Fruit fly (Drosophila melanogaster) whole organism, embryonic: ENCODE data around the gene Cpr11B.

Experiments
- Aef1 ChIP-seq: fragments of 200-800 bp; sonication (Bioruptor generic); IDR thresholded peaks from 3 replicates; pipeline ENCODE4 v1.3.6; 2022; ENCODE audit warnings: missing biosample characterization, missing genetic modification characterization
- Awh ChIP-seq: fragments of 200-800 bp; sonication (Bioruptor generic); IDR thresholded peaks from 2 replicates; pipeline ENCODE4, ENCODE4 v1.3.6; 2022; ENCODE audit warnings: missing biosample characterization, missing genetic modification characterization
- CG10959 ChIP-seq: fragments of 200-800 bp; sonication (Bioruptor generic); IDR thresholded peaks from 2 replicates; pipeline ENCODE4 v1.3.6; 2022; ENCODE audit warnings: missing biosample characterization, missing genetic modification characterization
- CG11093 ChIP-seq: fragments of 200-800 bp; sonication (Bioruptor generic); IDR thresholded peaks from 3 replicates; pipeline ENCODE4 v1.3.6; 2022; ENCODE audit warnings: missing biosample characterization, missing genetic modification characterization
- CG11398 ChIP-seq: fragments of 200-800 bp; sonication (Bioruptor generic); optimal IDR thresholded peaks from 2 replicates; lab custom pipeline; 2016; ENCODE audit warnings: missing biosample characterization, missing genetic modification characterization
- CG12104 ChIP-seq: fragments of 200-800 bp; sonication (Bioruptor generic); optimal IDR thresholded peaks from 3 replicates; lab custom pipeline; 2016; ENCODE audit warnings: missing biosample characterization, missing genetic modification characterization
- CG12155 ChIP-seq: fragments of 200-800 bp; sonication (Bioruptor generic); optimal IDR thresholded peaks from 3 replicates; lab custom pipeline; 2016; ENCODE audit warnings: missing biosample characterization, missing genetic modification characterization
- CG1233 ChIP-seq: fragments of 200-800 bp; sonication (Bioruptor generic); optimal IDR thresholded peaks from 4 replicates; lab custom pipeline; 2018; ENCODE audit warnings: missing biosample characterization, mild to moderate bottlenecking, missing genetic modification characterization
- CG13287 ChIP-seq: fragments of 200-800 bp; sonication (Bioruptor generic); IDR thresholded peaks from 2 replicates; pipeline ENCODE4 v1.3.6; 2022; ENCODE audit warnings: missing biosample characterization, missing genetic modification characterization; ENCODE audit not compliant: partially characterized antibody
- CG13624 ChIP-seq: fragments of 200-800 bp; sonication (Bioruptor generic); optimal IDR thresholded peaks from 2 replicates; lab custom pipeline; 2016; ENCODE audit warnings: missing biosample characterization, missing genetic modification characterization
- CG13894 ChIP-seq: fragments of 200-800 bp; sonication (Bioruptor generic); optimal IDR thresholded peaks from 3 replicates; lab custom pipeline; 2018; ENCODE audit warnings: missing biosample characterization, mild to moderate bottlenecking, missing genetic modification characterization, moderate library complexity
- CG15479 ChIP-seq: fragments of 200-800 bp; sonication (Bioruptor generic); optimal IDR thresholded peaks from 3 replicates; lab custom pipeline; 2019; ENCODE audit warnings: missing biosample characterization, mild to moderate bottlenecking, missing genetic modification characterization, moderate library complexity
- CG1603 ChIP-seq: fragments of 200-800 bp; sonication (Bioruptor generic); optimal IDR thresholded peaks from 2 replicates; lab custom pipeline; 2019; ENCODE audit warnings: missing biosample characterization, mild to moderate bottlenecking, missing genetic modification characterization, moderate library complexity
- CG16779 ChIP-seq: fragments of 200-800 bp; sonication (Bioruptor generic); IDR thresholded peaks from 2 replicates; pipeline ENCODE4 v1.3.6; 2022; ENCODE audit warnings: missing biosample characterization, missing genetic modification characterization
- CG17612 ChIP-seq: fragments of 200-800 bp; sonication (Bioruptor generic); IDR thresholded peaks from 2 replicates; pipeline ENCODE4 v1.3.6; 2022; ENCODE audit warnings: missing biosample characterization, missing genetic modification characterization
- CG2120 ChIP-seq: fragments of 200-800 bp; sonication (Bioruptor generic); optimal IDR thresholded peaks from 3 replicates; lab custom pipeline; 2016; ENCODE audit warnings: missing biosample characterization, missing genetic modification characterization
- CG2129 ChIP-seq: fragments of 200-800 bp; sonication (Bioruptor generic); IDR thresholded peaks from 2 replicates; pipeline ENCODE4 v1.3.6; 2022; ENCODE audit warnings: missing biosample characterization, missing genetic modification characterization; ENCODE audit not compliant: partially characterized antibody
- CG2678 ChIP-seq: fragments of 200-800 bp; sonication (Bioruptor generic); optimal IDR thresholded peaks from 3 replicates; lab custom pipeline; 2019; ENCODE audit warnings: missing biosample characterization, mild to moderate bottlenecking, missing genetic modification characterization, moderate library complexity
- CG33557 ChIP-seq: fragments of 200-800 bp; sonication (Bioruptor generic); optimal IDR thresholded peaks from 2 replicates; lab custom pipeline; 2019; ENCODE audit warnings: missing biosample characterization, mild to moderate bottlenecking, missing genetic modification characterization, moderate library complexity
- CG4328 ChIP-seq: fragments of 200-800 bp; sonication (Bioruptor generic); optimal IDR thresholded peaks from 3 replicates; lab custom pipeline; 2017; ENCODE audit warnings: missing biosample characterization, missing genetic modification reagents, missing genetic modification characterization
- CG4820 ChIP-seq: fragments of 200-800 bp; sonication (Bioruptor generic); optimal IDR thresholded peaks from 3 replicates; lab custom pipeline; 2016; ENCODE audit warnings: missing biosample characterization, missing genetic modification characterization
- CG6765 ChIP-seq: fragments of 200-800 bp; sonication (Bioruptor generic); optimal IDR thresholded peaks from 3 replicates; lab custom pipeline; 2017; ENCODE audit warnings: missing biosample characterization, mild to moderate bottlenecking, missing genetic modification characterization
- CG7271 ChIP-seq: fragments of 200-800 bp; sonication (Bioruptor generic); optimal IDR thresholded peaks from 2 replicates; lab custom pipeline; 2018; ENCODE audit warnings: missing biosample characterization, mild to moderate bottlenecking, missing genetic modification characterization, moderate library complexity
- CG8281 ChIP-seq: fragments of 200-800 bp; sonication (Bioruptor generic); optimal IDR thresholded peaks from 2 replicates; lab custom pipeline; 2018; ENCODE audit warnings: missing biosample characterization, mild to moderate bottlenecking, missing genetic modification characterization, moderate library complexity
- CG8290 ChIP-seq, 3 experiments: fragments of 200-800 bp; sonication (Bioruptor generic); optimal IDR thresholded peaks; 2 replicates each; lab custom pipeline; 2016 to 2019; ENCODE audit warnings: missing biosample characterization in 3 of 3, missing genetic modification characterization in 3 of 3, mild to moderate bottlenecking in 2 of 3, moderate library complexity in 1 of 3
- CG8478 ChIP-seq: fragments of >200 bp; optimal IDR thresholded peaks from 2 replicates; lab custom pipeline; 2018
- CG9215 ChIP-seq: fragments of 200-800 bp; sonication (Bioruptor generic); IDR thresholded peaks from 2 replicates; pipeline ENCODE4 v1.3.6; 2022; ENCODE audit warnings: missing biosample characterization, missing genetic modification characterization
- CoRest ChIP-seq: fragments of 200-800 bp; sonication (Bioruptor generic); optimal IDR thresholded peaks from 3 replicates; lab custom pipeline; 2018; ENCODE audit warnings: missing biosample characterization, mild to moderate bottlenecking, missing genetic modification characterization, moderate library complexity
- Hr3 ChIP-seq: fragments of 200-800 bp; sonication (Bioruptor generic); optimal IDR thresholded peaks from 3 replicates; lab custom pipeline; 2016; ENCODE audit warnings: missing biosample characterization, missing genetic modification characterization
- Hr78 ChIP-seq, 2 experiments: fragments of 200-800 bp in 1 of 2; fragments of >200 bp in 1 of 2; sonication (Bioruptor generic) in 1 of 2; optimal IDR thresholded peaks; 2 replicates each; lab custom pipeline; 2017 to 2019; ENCODE audit warnings: missing biosample characterization in 2 of 2, missing genetic modification characterization in 2 of 2, mild to moderate bottlenecking in 1 of 2, moderate library complexity in 1 of 2
- Neu2 ChIP-seq: fragments of 200-800 bp; sonication (Bioruptor generic); optimal IDR thresholded peaks from 3 replicates; lab custom pipeline; 2016; ENCODE audit warnings: missing biosample characterization, missing genetic modification characterization, borderline replicate concordance
- Ravus ChIP-seq: fragments of 200-800 bp; sonication (Bioruptor generic); IDR thresholded peaks from 2 replicates; pipeline ENCODE4 v1.3.6; 2022; ENCODE audit warnings: missing biosample characterization, missing genetic modification characterization
- Sin3A ChIP-seq: fragments of >200 bp; optimal IDR thresholded peaks from 2 replicates; lab custom pipeline; 2018
- TFAM ChIP-seq: fragments of 200-800 bp; sonication (Bioruptor generic); optimal IDR thresholded peaks from 2 replicates; lab custom pipeline; 2017; ENCODE audit warnings: missing biosample characterization, missing genetic modification characterization, inconsistent platforms
- Trl ChIP-seq, 3 experiments: fragments of >200 bp in 2 of 3; fragments of 200-800 bp in 1 of 3; sonication (Bioruptor generic) in 1 of 3; optimal IDR thresholded peaks; 2 replicates in 1 of 3; 3 replicates in 2 of 3; lab custom pipeline; 2016 to 2017; ENCODE audit warnings: missing biosample characterization in 1 of 3, missing genetic modification characterization in 1 of 3
- bab2 ChIP-seq: fragments of 200-800 bp; sonication (Bioruptor generic); optimal IDR thresholded peaks from 2 replicates; lab custom pipeline; 2016; ENCODE audit warnings: missing biosample characterization, missing genetic modification characterization
- bowl ChIP-seq: fragments of 200-800 bp; sonication (Bioruptor generic); IDR thresholded peaks from 2 replicates; pipeline ENCODE4 v1.3.6; 2022; ENCODE audit warnings: missing biosample characterization, missing genetic modification characterization
- caup ChIP-seq: fragments of 200-800 bp; sonication (Bioruptor generic); optimal IDR thresholded peaks from 3 replicates; lab custom pipeline; 2017; ENCODE audit warnings: missing biosample characterization, mild to moderate bottlenecking, missing genetic modification characterization, moderate library complexity; ENCODE audit not compliant: severe bottlenecking
- chinmo ChIP-seq: fragments of 200-800 bp; sonication (Bioruptor generic); IDR thresholded peaks from 4 replicates; pipeline ENCODE4 v1.3.6; 2022; ENCODE audit warnings: missing biosample characterization, missing genetic modification characterization; ENCODE audit not compliant: partially characterized antibody
- disco-r ChIP-seq: fragments of 200-800 bp; sonication (Bioruptor generic); optimal IDR thresholded peaks from 2 replicates; lab custom pipeline; 2016; ENCODE audit warnings: missing biosample characterization, missing genetic modification characterization
- h ChIP-seq: fragments of >200 bp; optimal IDR thresholded peaks from 2 replicates; lab custom pipeline; 2017
- mam ChIP-seq: fragments of 200-800 bp; sonication (Bioruptor generic); optimal IDR thresholded peaks from 3 replicates; lab custom pipeline; 2016; ENCODE audit warnings: missing biosample characterization, missing genetic modification characterization
- pros ChIP-seq: fragments of 200-800 bp; sonication (Bioruptor generic); optimal IDR thresholded peaks from 3 replicates; lab custom pipeline; 2019; ENCODE audit warnings: missing biosample characterization, mild to moderate bottlenecking, missing genetic modification characterization, moderate library complexity
- sc ChIP-seq, 3 experiments: fragments of >200 bp in 2 of 3; fragments of 200-800 bp in 1 of 3; sonication (Bioruptor generic) in 1 of 3; optimal IDR thresholded peaks; 2 replicates in 2 of 3; 3 replicates in 1 of 3; lab custom pipeline; 2017; ENCODE audit warnings: mild to moderate bottlenecking in 1 of 3, missing biosample characterization in 1 of 3, missing genetic modification characterization in 1 of 3, missing genetic modification reagents in 1 of 3
- scrt ChIP-seq: fragments of 200-800 bp; sonication (Bioruptor generic); optimal IDR thresholded peaks from 2 replicates; lab custom pipeline; 2018; ENCODE audit warnings: missing biosample characterization, mild to moderate bottlenecking, missing genetic modification characterization, moderate library complexity
- shn ChIP-seq: fragments of 200-800 bp; sonication (Bioruptor generic); optimal IDR thresholded peaks from 3 replicates; lab custom pipeline; 2016; ENCODE audit warnings: missing biosample characterization, missing genetic modification characterization
- stc ChIP-seq: fragments of 200-800 bp; sonication (Bioruptor generic); IDR thresholded peaks from 2 replicates; pipeline ENCODE4 v1.3.6; 2022; ENCODE audit warnings: missing biosample characterization, missing genetic modification characterization

Cpr11B gene

DNA sequence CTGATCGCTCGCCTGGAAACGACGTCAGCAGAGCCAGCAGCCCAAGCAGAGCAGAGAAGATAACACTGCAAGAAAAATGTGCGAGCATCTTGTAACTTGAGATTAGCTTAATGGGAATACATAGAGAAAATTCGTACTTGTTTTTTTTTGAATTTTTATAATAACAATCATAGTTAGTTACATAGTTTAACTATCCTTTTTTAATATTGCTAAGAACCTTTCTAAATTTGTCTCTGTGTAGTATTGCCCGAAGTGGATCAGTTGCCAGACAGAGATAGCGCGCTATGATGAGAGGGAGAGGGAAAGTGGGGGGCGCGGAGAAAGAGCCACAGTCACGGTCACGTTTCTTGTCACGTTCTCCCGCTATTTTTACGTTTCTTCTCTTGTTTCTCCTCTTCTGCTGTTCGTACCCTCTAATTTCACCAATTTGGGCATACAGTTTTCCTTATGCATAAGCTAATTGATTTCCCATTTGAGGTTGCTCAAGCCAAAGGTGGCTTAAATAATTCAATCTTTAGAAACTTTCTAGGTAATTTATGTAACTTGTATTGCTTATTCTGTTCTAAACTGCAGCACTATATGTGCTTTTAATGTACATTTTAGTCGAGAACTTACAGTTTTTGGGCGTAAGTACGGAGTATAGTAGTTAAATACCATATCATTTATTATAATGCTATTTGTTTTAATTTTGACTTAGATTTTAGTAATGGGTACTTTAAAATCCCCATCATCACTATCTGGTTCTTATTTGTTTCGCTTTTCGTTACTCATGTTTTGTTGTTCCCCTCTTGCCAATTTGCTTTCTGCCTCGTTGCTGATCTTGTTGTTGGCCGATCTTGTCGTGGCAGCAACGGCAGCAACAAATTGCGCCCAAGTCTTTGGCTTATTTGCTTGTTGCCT is 41.9 kb upstream of the Cpr11B start (continued):
- TF ChIP-seq Aef1 (GFP tag; lab: Robert Waterston, UW) (peak; percentile 48), CG16779 (GFP tag; lab: Robert Waterston, UW) (no peak), CG7271 (no peak), Awh (peak; percentile 81), CG8281 (tag; lab: Kevin White, UChicago) (peak; percentile 51), CG15479 (no peak), CG2120 (GFP tag; lab: Kevin White, UChicago) (peak; percentile 71), bab2 (GFP tag; lab: Kevin White, UChicago) (peak; percentile 64), CG4820 (GFP tag; lab: Kevin White, UChicago) (peak; percentile 87), CG6765 (GFP tag; lab: Kevin White, UChicago) (no peak), scrt (GFP tag; lab: Kevin White, UChicago) (peak; percentile 54), TFAM (peak; percentile 18), Hr3 (GFP tag; lab: Kevin White, UChicago) (peak; percentile 78), chinmo (no peak), bowl (GFP tag; lab: Robert Waterston, UW) (no peak), CG12155 (peak; percentile 65), CG11093 (GFP tag; lab: Robert Waterston, UW) (peak; percentile 67; the same call in 2 of the 3 replicates), disco-r (GFP tag; lab: Kevin White, UChicago) (no peak), CG2129 (GFP tag; lab: Robert Waterston, UW) (no peak), CG4328 (GFP tag; lab: Kevin White, UChicago) (peak; percentile 50), Hr78 (GFP tag; optimal IDR thresholded peaks at IDR 0.05; lab: Kevin White, UChicago) (peak in 1 of 2 experiments; percentile 51), shn (no peak), CoRest (peak; percentile 80), Sin3A (no peak), mam (GFP tag; lab: Kevin White, UChicago) (peak; percentile 68), Trl (optimal IDR thresholded peaks at IDR 0.05; lab: Kevin White, UChicago) (no peak), Trl (GFP tag; optimal IDR thresholded peaks at IDR 0.05; lab: Kevin White, UChicago) (peak; percentile 72), CG13894 (tag; lab: Kevin White, UChicago) (peak; percentile 1), CG11398 (GFP tag; lab: Kevin White, UChicago) (peak; percentile 22), CG12104 (GFP tag; lab: Kevin White, UChicago) (peak; percentile 63), CG13624 (GFP tag; lab: Kevin White, UChicago) (peak; percentile 57), CG10959 (GFP tag; lab: Robert Waterston, UW) (peak; percentile 75), Neu2 (GFP tag; lab: Kevin White, UChicago) (no peak), CG9215 (GFP tag; lab: Robert Waterston, UW) (peak; percentile 53), CG2678 (tag; lab: Kevin White, UChicago) (peak; percentile 86), CG8290 (GFP tag; optimal IDR thresholded peaks at IDR 0.05; lab: Kevin White, UChicago) (peak; percentile 58), CG8290 (tag; optimal IDR thresholded peaks at IDR 0.05; lab: Kevin White, UChicago) (peak in 1 of 2 experiments; percentile 15), sc (optimal IDR thresholded peaks at IDR 0.05; lab: Kevin White, UChicago) (no peak), sc (GFP tag; optimal IDR thresholded peaks at IDR 0.05; lab: Kevin White, UChicago) (peak; percentile 71), Ravus (GFP tag; lab: Robert Waterston, UW) (no peak; the same call in 1 of the 2 replicates), CG8478 (lab: Kevin White, UChicago) (no peak), CG1603 (tag; lab: Kevin White, UChicago) (peak; percentile 81), pros (GFP tag; lab: Kevin White, UChicago) (peak; percentile 7), CG17612 (no peak), h (lab: Kevin White, UChicago) (no peak), caup (GFP tag; lab: Kevin White, UChicago) (peak; percentile 60), stc (peak; percentile 59), CG1233 (GFP tag; lab: Kevin White, UChicago) (peak; percentile 73), CG33557 (peak; percentile 82), CG13287 (no peak)
